Fruit fly (Drosophila melanogaster) whole organism, embryonic: ENCODE data around the gene CG13996.

Experiments
- Atf-2 ChIP-seq: fragments of 200-800 bp; sonication (Bioruptor generic); optimal IDR thresholded peaks from 2 replicates; lab custom pipeline; 2016; ENCODE audit warnings: missing biosample characterization, missing genetic modification characterization
- BEAF-32 ChIP-seq: fragments of 200-800 bp; sonication (Bioruptor generic); optimal IDR thresholded peaks from 3 replicates; lab custom pipeline; 2017; ENCODE audit warnings: missing biosample characterization, missing genetic modification characterization, mild to moderate bottlenecking, moderate library complexity, missing genetic modification reagents
- CG10267 ChIP-seq: fragments of 200-800 bp; sonication (Bioruptor generic); optimal IDR thresholded peaks from 2 replicates; lab custom pipeline; 2018; ENCODE audit warnings: missing biosample characterization, mild to moderate bottlenecking, missing genetic modification characterization, moderate library complexity
- CG12299 ChIP-seq: fragments of 200-800 bp; sonication (Bioruptor generic); optimal IDR thresholded peaks from 2 replicates; lab custom pipeline; 2018; ENCODE audit warnings: missing biosample characterization, mild to moderate bottlenecking, missing genetic modification characterization
- CG1603 ChIP-seq: fragments of 200-800 bp; sonication (Bioruptor generic); optimal IDR thresholded peaks from 2 replicates; lab custom pipeline; 2019; ENCODE audit warnings: missing biosample characterization, mild to moderate bottlenecking, missing genetic modification characterization, moderate library complexity
- CG17612 ChIP-seq: fragments of 200-800 bp; sonication (Bioruptor generic); IDR thresholded peaks from 2 replicates; pipeline ENCODE4 v1.3.6; 2022; ENCODE audit warnings: missing biosample characterization, missing genetic modification characterization
- CG17829 ChIP-seq: fragments of 200-800 bp; optimal IDR thresholded peaks from 2 replicates; lab custom pipeline; 2019; ENCODE audit warnings: missing biosample characterization, mild to moderate bottlenecking, missing genetic modification characterization, moderate library complexity
- CG18764 ChIP-seq: fragments of 200-800 bp; sonication (Bioruptor generic); optimal IDR thresholded peaks from 3 replicates; lab custom pipeline; 2016; ENCODE audit warnings: missing biosample characterization, missing genetic modification characterization
- CG2116 ChIP-seq: fragments of 200-800 bp; sonication (Bioruptor generic); optimal IDR thresholded peaks from 3 replicates; lab custom pipeline; 2018; ENCODE audit warnings: missing biosample characterization, mild to moderate bottlenecking, missing genetic modification characterization
- CG3065 ChIP-seq: fragments of 200-800 bp; sonication (Bioruptor generic); optimal IDR thresholded peaks from 2 replicates; lab custom pipeline; 2016; ENCODE audit warnings: missing biosample characterization, missing genetic modification characterization
- CG32772 ChIP-seq: fragments of 200-800 bp; sonication (Bioruptor generic); IDR thresholded peaks from 2 replicates; pipeline ENCODE4 v1.3.6; 2022; ENCODE audit warnings: missing biosample characterization, missing genetic modification characterization
- CG34224 ChIP-seq: fragments of 200-800 bp; sonication (Bioruptor generic); IDR thresholded peaks from 3 replicates; pipeline ENCODE4 v1.3.6; 2022; ENCODE audit warnings: missing biosample characterization, missing genetic modification characterization; ENCODE audit not compliant: partially characterized antibody
- CG8359 ChIP-seq: fragments of 200-800 bp; sonication (Bioruptor generic); optimal IDR thresholded peaks from 2 replicates; lab custom pipeline; 2017; ENCODE audit warnings: missing biosample characterization, mild to moderate bottlenecking, missing genetic modification characterization, borderline replicate concordance
- CTCF ChIP-seq: fragments of 200-800 bp; sonication (Bioruptor generic); optimal IDR thresholded peaks from 2 replicates; lab custom pipeline; 2017; ENCODE audit warnings: missing biosample characterization, mild to moderate bottlenecking, missing genetic modification characterization, moderate library complexity
- D ChIP-seq, 2 experiments: fragments of 200-800 bp in 1 of 2; fragments of >200 bp in 1 of 2; sonication (Bioruptor generic) in 1 of 2; optimal IDR thresholded peaks; 2 replicates in 1 of 2; 3 replicates in 1 of 2; lab custom pipeline; 2017; ENCODE audit warnings: mild to moderate bottlenecking in 1 of 2, missing biosample characterization in 1 of 2, missing genetic modification characterization in 1 of 2, missing genetic modification reagents in 1 of 2
- Elba2 ChIP-seq: fragments of 200-800 bp; sonication (Bioruptor generic); optimal IDR thresholded peaks from 3 replicates; lab custom pipeline; 2016; ENCODE audit warnings: missing biosample characterization, missing genetic modification characterization
- Fer3 ChIP-seq: fragments of 200-800 bp; sonication (Bioruptor generic); optimal IDR thresholded peaks from 2 replicates; lab custom pipeline; 2018; ENCODE audit warnings: missing biosample characterization, mild to moderate bottlenecking, missing genetic modification characterization, moderate library complexity
- H15 ChIP-seq: fragments of 200-800 bp; sonication (Bioruptor generic); IDR thresholded peaks from 3 replicates; pipeline ENCODE4 v1.3.6; 2022; ENCODE audit warnings: missing biosample characterization, missing genetic modification characterization
- MESR4 ChIP-seq: fragments of 200-800 bp; sonication (Bioruptor generic); optimal IDR thresholded peaks from 2 replicates; lab custom pipeline; 2018; ENCODE audit warnings: missing biosample characterization, mild to moderate bottlenecking, missing genetic modification characterization, moderate library complexity
- Opbp ChIP-seq: fragments of 200-800 bp; sonication (Bioruptor generic); IDR thresholded peaks from 3 replicates; pipeline ENCODE4 v1.3.6; 2022; ENCODE audit warnings: missing biosample characterization, missing genetic modification characterization; ENCODE audit not compliant: partially characterized antibody
- Scr ChIP-seq: fragments of 200-800 bp; sonication (Bioruptor generic); IDR thresholded peaks from 2 replicates; pipeline ENCODE4 v1.3.6; 2022; ENCODE audit warnings: missing biosample characterization, missing genetic modification characterization; ENCODE audit not compliant: partially characterized antibody
- cas ChIP-seq: fragments of 200-800 bp; sonication (Bioruptor generic); IDR thresholded peaks from 2 replicates; pipeline ENCODE4 v1.3.6; 2022; ENCODE audit warnings: missing biosample characterization, missing genetic modification characterization
- chinmo ChIP-seq: fragments of 200-800 bp; sonication (Bioruptor generic); IDR thresholded peaks from 4 replicates; pipeline ENCODE4 v1.3.6; 2022; ENCODE audit warnings: missing biosample characterization, missing genetic modification characterization; ENCODE audit not compliant: partially characterized antibody
- crp ChIP-seq, 2 experiments: fragments of 200-800 bp; sonication (Bioruptor generic); optimal IDR thresholded peaks; 2 replicates in 1 of 2; 3 replicates in 1 of 2; lab custom pipeline; 2017; ENCODE audit warnings: missing biosample characterization in 2 of 2, missing genetic modification characterization in 2 of 2, mild to moderate bottlenecking in 1 of 2, moderate library complexity in 1 of 2
- disco-r ChIP-seq: fragments of 200-800 bp; sonication (Bioruptor generic); optimal IDR thresholded peaks from 2 replicates; lab custom pipeline; 2016; ENCODE audit warnings: missing biosample characterization, missing genetic modification characterization
- ewg ChIP-seq: fragments of 200-800 bp; sonication (Bioruptor generic); optimal IDR thresholded peaks from 3 replicates; lab custom pipeline; 2017; ENCODE audit warnings: mild to moderate bottlenecking, missing biosample characterization, missing genetic modification reagents, missing genetic modification characterization
- fu2 ChIP-seq: fragments of 200-800 bp; sonication (Bioruptor generic); optimal IDR thresholded peaks from 2 replicates; lab custom pipeline; 2016; ENCODE audit warnings: missing biosample characterization, missing genetic modification characterization
- gcm ChIP-seq: fragments of 200-800 bp; sonication (Bioruptor generic); optimal IDR thresholded peaks from 2 replicates; lab custom pipeline; 2019; ENCODE audit warnings: missing biosample characterization, mild to moderate bottlenecking, missing genetic modification characterization, moderate library complexity
- gfzf ChIP-seq: fragments of 200-800 bp; sonication (Bioruptor generic); optimal IDR thresholded peaks from 2 replicates; lab custom pipeline; 2016; ENCODE audit warnings: missing biosample characterization, mild to moderate bottlenecking, missing genetic modification characterization, moderate library complexity
- hbn ChIP-seq: fragments of 200-800 bp; sonication (Bioruptor generic); IDR thresholded peaks from 2 replicates; pipeline ENCODE4 v1.3.6; 2022; ENCODE audit warnings: missing biosample characterization, missing genetic modification characterization; ENCODE audit not compliant: partially characterized antibody
- lmd ChIP-seq: fragments of 200-800 bp; sonication (Bioruptor generic); IDR thresholded peaks from 2 replicates; pipeline ENCODE4 v1.3.6; 2022; ENCODE audit warnings: missing biosample characterization, missing genetic modification characterization
- lov ChIP-seq, 2 experiments: fragments of 200-800 bp in 1 of 2; fragments of >200 bp in 1 of 2; sonication (Bioruptor generic) in 1 of 2; IDR thresholded peaks in 1 of 2; optimal IDR thresholded peaks in 1 of 2; 2 replicates in 1 of 2; 3 replicates in 1 of 2; pipeline versions ENCODE4 v1.3.6 to Lab custom; 2017 to 2022; ENCODE audit warnings: missing biosample characterization in 1 of 2, missing genetic modification characterization in 1 of 2
- maf-S ChIP-seq: fragments of 200-800 bp; sonication (Bioruptor generic); optimal IDR thresholded peaks from 2 replicates; lab custom pipeline; 2016; ENCODE audit warnings: missing biosample characterization, missing genetic modification characterization
- nerfin-1 ChIP-seq: fragments of 200-800 bp; sonication (Bioruptor generic); optimal IDR thresholded peaks from 3 replicates; lab custom pipeline; 2019; ENCODE audit warnings: missing biosample characterization, mild to moderate bottlenecking, missing genetic modification characterization, moderate library complexity
- prd ChIP-seq, 3 experiments: fragments of >200 bp in 2 of 3; fragments of 200-800 bp in 1 of 3; sonication (Bioruptor generic) in 1 of 3; optimal IDR thresholded peaks in 2 of 3; IDR thresholded peaks in 1 of 3; 2 replicates in 2 of 3; 3 replicates in 1 of 3; pipeline versions ENCODE4 v1.3.6 to Lab custom; 2017 to 2022; ENCODE audit warnings: missing biosample characterization in 1 of 3, missing genetic modification characterization in 1 of 3
- sim ChIP-seq: fragments of 200-800 bp; sonication (Bioruptor generic); IDR thresholded peaks from 2 replicates; pipeline ENCODE4 v1.3.6; 2022; ENCODE audit warnings: missing biosample characterization, missing genetic modification characterization
- slbo ChIP-seq: fragments of 200-800 bp; sonication (Bioruptor generic); IDR thresholded peaks from 2 replicates; pipeline ENCODE4 v1.3.6; 2022; ENCODE audit warnings: missing biosample characterization, missing genetic modification characterization
- sna ChIP-seq: fragments of 200-800 bp; sonication (Bioruptor generic); IDR thresholded peaks from 2 replicates; pipeline ENCODE4 v1.3.6; 2022; ENCODE audit warnings: missing biosample characterization, missing genetic modification characterization; ENCODE audit not compliant: partially characterized antibody
- stwl ChIP-seq: fragments of 200-800 bp; sonication (Bioruptor generic); optimal IDR thresholded peaks from 3 replicates; lab custom pipeline; 2018; ENCODE audit warnings: missing biosample characterization, mild to moderate bottlenecking, missing genetic modification characterization, moderate library complexity
- trem ChIP-seq: fragments of 200-800 bp; optimal IDR thresholded peaks from 3 replicates; lab custom pipeline; 2019; ENCODE audit warnings: missing biosample characterization, mild to moderate bottlenecking, missing genetic modification characterization, moderate library complexity
- twi ChIP-seq: fragments of 200-800 bp; optimal IDR thresholded peaks from 2 replicates; lab custom pipeline; 2019; ENCODE audit warnings: missing biosample characterization, mild to moderate bottlenecking, missing genetic modification characterization, moderate library complexity
- vnd ChIP-seq: fragments of 200-800 bp; sonication (Bioruptor generic); IDR thresholded peaks from 3 replicates; pipeline ENCODE4 v1.3.6; 2022; ENCODE audit warnings: missing biosample characterization, missing genetic modification characterization; ENCODE audit not compliant: partially characterized antibody
- zfh1 ChIP-seq: fragments of 200-800 bp; sonication (Bioruptor generic); IDR thresholded peaks from 3 replicates; pipeline ENCODE4 v1.3.6; 2022; ENCODE audit warnings: missing biosample characterization, missing genetic modification characterization

Gene CG13996

dm6 chr2L:6036710-6037109 lies 16.1 kb downstream of the CG13996 start, which contains the start of gene mtm (continued):
- TF ChIP-seq crp (GFP tag; optimal IDR thresholded peaks at IDR 0.05; lab: Kevin White, UChicago) (peak; percentile 40 to 91), prd (optimal IDR thresholded peaks at IDR 0.05; lab: Kevin White, UChicago) (no peak), prd (GFP tag; IDR thresholded peaks at IDR 0.05; lab: Robert Waterston, UW) (no peak), sim (no peak), CG8359 (GFP tag; lab: Kevin White, UChicago) (no peak), CG18764 (GFP tag; lab: Kevin White, UChicago) (no peak), cas (GFP tag; lab: Robert Waterston, UW) (no peak), CG10267 (peak; percentile 4), H15 (no peak), sna (GFP tag; lab: Robert Waterston, UW) (0 out of 2 replicates have a peak, but pooled peaks have one; percentile 30), ewg (no peak), trem (tag; lab: Kevin White, UChicago) (peak; percentile 99), CG3065 (GFP tag; lab: Kevin White, UChicago) (no peak), Fer3 (tag; lab: Kevin White, UChicago) (no peak), twi (tag; lab: Kevin White, UChicago) (no peak), hbn (0 out of 2 replicates have a peak, but pooled peaks have one; percentile 19), CG2116 (GFP tag; lab: Kevin White, UChicago) (peak; percentile 12), zfh1 (GFP tag; lab: Robert Waterston, UW) (no peak), Atf-2 (GFP tag; lab: Kevin White, UChicago) (no peak), CG12299 (no peak), lmd (GFP tag; lab: Robert Waterston, UW) (no peak), gfzf (GFP tag; lab: Kevin White, UChicago) (peak; percentile 8), CG17829 (tag; lab: Kevin White, UChicago) (no peak), CG32772 (GFP tag; lab: Robert Waterston, UW) (no peak), CG17612 (GFP tag; lab: Robert Waterston, UW) (no peak), CG1603 (tag; lab: Kevin White, UChicago) (peak; percentile 53), stwl (tag; lab: Kevin White, UChicago) (peak; percentile 46), CTCF (GFP tag; lab: Kevin White, UChicago) (no peak), Opbp (GFP tag; lab: Robert Waterston, UW) (0 out of 3 replicates have a peak, but pooled peaks have one; percentile 30), MESR4 (GFP tag; lab: Kevin White, UChicago) (peak; percentile 74), gcm (GFP tag; lab: Kevin White, UChicago) (no peak), slbo (no peak), nerfin-1 (peak; percentile 69), chinmo (GFP tag; lab: Robert Waterston, UW) (0 out of 4 replicates have a peak, but pooled peaks have one; percentile 41), lov (optimal IDR thresholded peaks at IDR 0.05; lab: Kevin White, UChicago) (no peak), lov (GFP tag; IDR thresholded peaks at IDR 0.05; lab: Robert Waterston, UW) (no peak), CG34224 (GFP tag; lab: Robert Waterston, UW) (no peak), BEAF-32 (GFP tag; lab: Kevin White, UChicago) (peak; percentile 3), maf-S (GFP tag; lab: Kevin White, UChicago) (no peak), Elba2 (peak; percentile 45), fu2 (GFP tag; lab: Kevin White, UChicago) (no peak), Scr (GFP tag; lab: Robert Waterston, UW) (no peak), disco-r (GFP tag; lab: Kevin White, UChicago) (no peak), vnd (GFP tag; lab: Robert Waterston, UW) (no peak), D (optimal IDR thresholded peaks at IDR 0.05; lab: Kevin White, UChicago) (no peak), D (GFP tag; optimal IDR thresholded peaks at IDR 0.05; lab: Kevin White, UChicago) (no peak)
